Worm (Caenorhabditis elegans) whole organism, dauer: ENCODE data around the gene cutl-21.

ENCODE experiments used
- unc-62 ChIP-seq: sonication (generic microtip); optimal IDR thresholded peaks from 2 replicates; lab custom pipeline; 2017; ENCODE audit warnings: missing biosample characterization, missing genetic modification reagents, missing genetic modification characterization

cutl-21 gene

ce11 chrX:1046156-1046831, 42.2 kb downstream of the cutl-21 start, which contains the start of gene vpat-1:
Gene vpat-1 (minus strand): TSS chrX:1046206.
- TF ChIP-seq unc-62: no peak

ce11 chrX:1051041-1051440, 46.9 kb downstream of the cutl-21 start:
- TF ChIP-seq unc-62: no peak

- no peak for TF ChIP-seq unc-62
Measured at ce11 chrX:1052960-1053359, 48.8 kb downstream of the cutl-21 start.

ce11 chrX:1053929-1054328, 49.8 kb downstream of the cutl-21 start, which contains the start of gene ncs-3:
Gene ncs-3 (plus strand): TSS chrX:1054081.
- TF ChIP-seq unc-62: no peak

- no peak for TF ChIP-seq unc-62
Measured at ce11 chrX:1057821-1058377, 53.8 kb downstream of the cutl-21 start.
